Fruit fly (Drosophila melanogaster): ENCODE data around the gene hdly.

hdly gene

DNA sequence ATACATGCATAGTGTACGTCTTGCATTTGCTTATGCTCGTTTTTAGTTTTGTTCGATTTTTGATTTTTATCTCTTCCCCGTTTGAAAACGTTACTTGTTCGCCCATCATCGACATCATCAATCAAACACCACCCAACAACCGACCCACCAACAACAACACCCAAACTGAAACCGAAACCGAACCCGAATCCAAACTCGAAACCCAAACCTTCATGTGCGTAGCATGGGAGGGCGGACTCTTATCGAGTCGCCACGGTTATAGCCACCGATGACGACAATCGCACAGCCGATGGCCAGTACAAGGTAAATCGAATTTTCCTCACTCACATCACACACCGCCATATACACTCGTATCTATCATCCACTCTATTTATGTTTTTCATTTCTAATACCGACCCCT lies 47.9 kb downstream of the hdly start:
- no peak for TF ChIP-seq CG13204 (GFP tag; optimal IDR thresholded peaks at IDR 0.05)
- TF ChIP-seq rn (GFP tag; IDR thresholded peaks at IDR 0.05), result no peak
- no peak for TF ChIP-seq Pif1A (GFP tag; optimal IDR thresholded peaks at IDR 0.05)
- no peak for TF ChIP-seq D1 (tag; optimal IDR thresholded peaks at IDR 0.05)
- TF ChIP-seq CG17806 (tag; optimal IDR thresholded peaks at IDR 0.05), result no peak
- TF ChIP-seq CG15710 (tag; optimal IDR thresholded peaks at IDR 0.05), result no peak
- TF ChIP-seq CG32121 (GFP tag; IDR thresholded peaks at IDR 0.05), result no peak
- no peak for TF ChIP-seq gl (tag; optimal IDR thresholded peaks at IDR 0.05)
- no peak for TF ChIP-seq CG9948 (tag; optimal IDR thresholded peaks at IDR 0.05)
- no peak for TF ChIP-seq CG8301 (tag; optimal IDR thresholded peaks at IDR 0.05)
- TF ChIP-seq CG34367 (tag; optimal IDR thresholded peaks at IDR 0.05), result no peak
- TF ChIP-seq CG10348 (GFP tag; IDR thresholded peaks at IDR 0.05), result no peak
- TF ChIP-seq CG12605 (GFP tag; IDR thresholded peaks at IDR 0.05), result no peak
- no peak for TF ChIP-seq CG14655 (GFP tag; optimal IDR thresholded peaks at IDR 0.05)
- no peak for TF ChIP-seq Pif1B (GFP tag; optimal IDR thresholded peaks at IDR 0.05)
- TF ChIP-seq CG4496 (GFP tag; IDR thresholded peaks at IDR 0.05), result no peak

DNA sequence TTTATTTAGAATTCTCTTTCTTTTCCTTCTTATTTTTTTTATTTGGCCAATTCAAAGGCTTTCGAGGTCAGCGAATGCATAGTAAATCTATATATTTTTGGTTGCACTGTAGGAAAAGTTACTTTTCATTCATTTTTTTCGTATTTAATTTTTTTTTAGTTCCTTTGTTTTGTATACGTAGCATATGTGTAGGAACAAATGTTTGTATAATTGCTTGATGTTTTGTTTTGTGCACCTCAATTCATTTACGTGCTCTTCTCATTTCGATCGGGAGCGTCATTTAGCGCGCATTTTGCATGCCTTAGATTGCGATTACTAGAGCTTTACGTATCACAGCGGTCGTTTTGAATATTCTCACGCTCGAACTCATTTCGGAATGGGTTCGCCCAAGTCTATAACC lies 48.9 kb downstream of the hdly start:
- no peak for TF ChIP-seq fd96Ca (GFP tag; IDR thresholded peaks at IDR 0.05)

DNA sequence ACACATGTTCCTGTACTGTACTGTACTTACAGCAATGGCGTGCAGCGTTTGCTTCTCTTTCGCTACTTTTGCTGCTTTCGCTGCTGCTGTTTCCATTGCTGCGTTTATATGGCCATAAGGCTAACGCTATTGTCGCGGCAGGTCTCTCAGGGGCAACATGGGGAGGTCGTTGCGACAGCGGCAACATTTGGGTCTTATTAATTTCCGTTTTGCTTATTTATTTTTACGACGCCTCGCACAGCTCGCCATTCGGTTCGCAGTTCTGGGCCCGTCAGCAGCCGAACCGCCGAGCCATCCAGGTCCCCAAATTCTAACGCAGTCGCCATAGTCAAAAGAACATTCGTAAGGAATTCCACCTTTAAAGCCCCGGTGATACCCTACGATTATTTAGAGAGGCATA lies 62.6 kb downstream of the hdly start:
- no peak for TF ChIP-seq Pif1A (GFP tag; optimal IDR thresholded peaks at IDR 0.05)
- TF ChIP-seq Ets98B (GFP tag; IDR thresholded peaks at IDR 0.05), result no peak
- no peak for TF ChIP-seq CG13204 (GFP tag; optimal IDR thresholded peaks at IDR 0.05)
- TF ChIP-seq CG10348 (GFP tag; IDR thresholded peaks at IDR 0.05), result no peak
- TF ChIP-seq Snoo (tag; optimal IDR thresholded peaks at IDR 0.05), result no peak
- no peak for TF ChIP-seq CG8301 (tag; optimal IDR thresholded peaks at IDR 0.05)
- TF ChIP-seq CG12605 (GFP tag; IDR thresholded peaks at IDR 0.05), result no peak
- TF ChIP-seq CG34367 (tag; optimal IDR thresholded peaks at IDR 0.05), result no peak
- TF ChIP-seq CG8159 (tag; optimal IDR thresholded peaks at IDR 0.05), result no peak
- TF ChIP-seq CG17806 (tag; optimal IDR thresholded peaks at IDR 0.05), result no peak
- TF ChIP-seq CG15710 (tag; optimal IDR thresholded peaks at IDR 0.05), result no peak
- TF ChIP-seq gl (tag; optimal IDR thresholded peaks at IDR 0.05), result no peak
- no peak for TF ChIP-seq fd96Ca (GFP tag; IDR thresholded peaks at IDR 0.05)
- TF ChIP-seq CG4496 (GFP tag; IDR thresholded peaks at IDR 0.05), result no peak
- no peak for TF ChIP-seq CG9948 (tag; optimal IDR thresholded peaks at IDR 0.05)
- TF ChIP-seq CG32121 (GFP tag; IDR thresholded peaks at IDR 0.05), result no peak
- TF ChIP-seq CG14655 (GFP tag; optimal IDR thresholded peaks at IDR 0.05), result no peak
- TF ChIP-seq D1 (tag; optimal IDR thresholded peaks at IDR 0.05), result no peak

DNA sequence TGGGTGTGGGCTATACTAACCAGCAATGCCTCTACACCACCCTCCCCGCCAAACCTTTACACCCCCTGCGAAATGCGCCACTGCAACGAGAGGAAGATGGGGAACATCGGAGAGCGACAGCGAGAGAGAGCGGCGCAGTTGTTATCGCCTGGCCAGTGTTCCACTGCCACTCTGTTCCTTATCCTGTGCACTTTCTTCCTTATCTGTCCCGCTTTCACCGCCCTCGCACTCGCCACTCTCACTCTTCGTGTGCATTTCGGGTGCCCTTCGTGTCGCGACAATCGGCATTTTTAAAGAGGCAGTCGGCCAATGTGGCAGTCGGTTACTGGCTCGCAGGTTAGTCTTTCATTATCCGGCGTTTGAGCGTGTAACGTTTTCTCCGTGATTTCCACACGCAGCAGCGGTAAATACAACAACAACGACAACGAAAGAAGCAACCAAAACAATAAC lies 63.8 kb downstream of the hdly start, which contains the start of gene Calx:
Calx (plus strand) TSS at position 338 of the 450 bp plus-strand sequence.
- TF ChIP-seq CG8301 (tag; optimal IDR thresholded peaks at IDR 0.05) (no peak), CG8159 (tag; optimal IDR thresholded peaks at IDR 0.05) (no peak), Snoo (tag; optimal IDR thresholded peaks at IDR 0.05) (no peak)

All from whole organism, pupa.